Fruit fly (Drosophila melanogaster): Measurements from ENCODE around the gene CG17292.

CG17292 gene

dm6 chr2L:8403286-8404270 is 33.3 kb downstream of the CG17292 start, which contains the start of gene emb (continued):
- TF ChIP-seq Abd-B (GFP tag; optimal IDR thresholded peaks at IDR 0.05) (no peak), fd102C (GFP tag; optimal IDR thresholded peaks at IDR 0.05) (no peak), crc (GFP tag; optimal IDR thresholded peaks at IDR 0.05) (no peak), ssp (GFP tag; IDR thresholded peaks at IDR 0.05) (peak; percentile 68), NK7.1 (GFP tag; optimal IDR thresholded peaks at IDR 0.05) (no peak), Rx (GFP tag; IDR thresholded peaks at IDR 0.05) (0 out of 2 replicates have a peak, but pooled peaks have one; percentile 25), sisA (GFP tag; IDR thresholded peaks at IDR 0.05) (no peak), CG8944 (GFP tag; optimal IDR thresholded peaks at IDR 0.05) (no peak), ewg (GFP tag; optimal IDR thresholded peaks at IDR 0.05) (peak; percentile 53), ttk (GFP tag; IDR thresholded peaks at IDR 0.05) (no peak), ac (GFP tag; optimal IDR thresholded peaks at IDR 0.05) (no peak), ab (GFP tag; optimal IDR thresholded peaks at IDR 0.05) (no peak), pb (GFP tag; optimal IDR thresholded peaks at IDR 0.05) (peak; percentile 36), lmd (GFP tag; IDR thresholded peaks at IDR 0.05) (peak; percentile 21; the same call in 1 of the 2 replicates), B-H2 (GFP tag; optimal IDR thresholded peaks at IDR 0.05) (peak; percentile 64), rib (GFP tag; IDR thresholded peaks at IDR 0.05) (peak; percentile 75), chif (GFP tag; optimal IDR thresholded peaks at IDR 0.05) (peak; percentile 47 to 52), CrebB (tag; optimal IDR thresholded peaks at IDR 0.05) (peak; percentile 33), C15 (GFP tag; IDR thresholded peaks at IDR 0.05) (no peak), zen (tag; optimal IDR thresholded peaks at IDR 0.05) (peak; percentile 77), tll (GFP tag; optimal IDR thresholded peaks at IDR 0.05) (peak in 1 of 2 experiments; percentile 1), odd (GFP tag; optimal IDR thresholded peaks at IDR 0.05) (no peak), CG17186 (GFP tag; optimal IDR thresholded peaks at IDR 0.05) (peak; percentile 35), eyg (GFP tag; optimal IDR thresholded peaks at IDR 0.05) (peak; percentile 29), caup (GFP tag; optimal IDR thresholded peaks at IDR 0.05; ENCODE audit: severe bottlenecking) (peak; percentile 36), Bteb2 (GFP tag; optimal IDR thresholded peaks at IDR 0.05) (peak; percentile 14), hkb (optimal IDR thresholded peaks at IDR 0.05) (no peak), hkb (GFP tag; IDR thresholded peaks at IDR 0.05) (no peak), CG6175 (GFP tag; IDR thresholded peaks at IDR 0.05) (no peak), sc (optimal IDR thresholded peaks at IDR 0.05) (no peak), sc (GFP tag; optimal IDR thresholded peaks at IDR 0.05) (no peak), usp (GFP tag; optimal IDR thresholded peaks at IDR 0.05) (no peak), ash1 (GFP tag; optimal IDR thresholded peaks at IDR 0.05) (no peak), CG30431 (GFP tag; optimal IDR thresholded peaks at IDR 0.05) (no peak), nmo (GFP tag; optimal IDR thresholded peaks at IDR 0.05) (peak; percentile 77), CG7745 (tag; optimal IDR thresholded peaks at IDR 0.05) (no peak), vnd (GFP tag; IDR thresholded peaks at IDR 0.05; ENCODE audit: partially characterized antibody) (peak; percentile 97), CG11247 (GFP tag; IDR thresholded peaks at IDR 0.05) (peak; percentile 37; the same call in 1 of the 2 replicates), Sox100B (GFP tag; optimal IDR thresholded peaks at IDR 0.05) (no peak), CG2116 (GFP tag; optimal IDR thresholded peaks at IDR 0.05) (peak; percentile 100), prd (optimal IDR thresholded peaks at IDR 0.05) (no peak), prd (GFP tag; IDR thresholded peaks at IDR 0.05) (peak; percentile 31; the same call in 1 of the 3 replicates), gcm2 (GFP tag; optimal IDR thresholded peaks at IDR 0.05) (peak; percentile 26), BEAF-32 (GFP tag; optimal IDR thresholded peaks at IDR 0.05) (peak; percentile 91), CG30020 (tag; optimal IDR thresholded peaks at IDR 0.05) (peak; percentile 71), nerfin-2 (GFP tag; IDR thresholded peaks at IDR 0.05; ENCODE audit: partially characterized antibody) (peak; percentile 100), Dfd (GFP tag; optimal IDR thresholded peaks at IDR 0.05) (no peak), tap (tag; optimal IDR thresholded peaks at IDR 0.05) (no peak), pum (GFP tag; optimal IDR thresholded peaks at IDR 0.05) (peak; percentile 21)
